Fruit fly (Drosophila melanogaster): Measurements from ENCODE around the gene CG5321.
A peak's percentile ranks its signal among the peaks of the same experiment; 100 is the strongest.

CG5321 gene

dm6 chrX:14679189-14679588 lies at the start of gene CG5321 (continued):
- TF ChIP-seq Oli (tag; optimal IDR thresholded peaks at IDR 0.05), result peak; percentile 33
- no peak for TF ChIP-seq HHEX (GFP tag; optimal IDR thresholded peaks at IDR 0.05)
- TF ChIP-seq Lpt (GFP tag; optimal IDR thresholded peaks at IDR 0.05), result no peak
- no peak for TF ChIP-seq NC2α (GFP tag; optimal IDR thresholded peaks at IDR 0.05)
- no peak for TF ChIP-seq chinmo (GFP tag; IDR thresholded peaks at IDR 0.05; ENCODE audit: partially characterized antibody)
- TF ChIP-seq CG15269 (tag; optimal IDR thresholded peaks at IDR 0.05), result peak; percentile 42
- TF ChIP-seq CG32772 (GFP tag; IDR thresholded peaks at IDR 0.05), result peak; percentile 9; the same call in 1 of the 2 replicates
- peak; percentile 29; the same call in 1 of the 2 replicates for TF ChIP-seq ssp (GFP tag; IDR thresholded peaks at IDR 0.05)
- TF ChIP-seq crc (GFP tag; optimal IDR thresholded peaks at IDR 0.05), result no peak
- TF ChIP-seq CG6175 (GFP tag; IDR thresholded peaks at IDR 0.05), result no peak
- TF ChIP-seq bsh (GFP tag; optimal IDR thresholded peaks at IDR 0.05), result peak in 1 of 2 experiments; percentile 75
- TF ChIP-seq CG6854 (GFP tag; optimal IDR thresholded peaks at IDR 0.05), result no peak
- no peak for TF ChIP-seq CG34376 (GFP tag; optimal IDR thresholded peaks at IDR 0.05)
- no peak for TF ChIP-seq bigmax (GFP tag; optimal IDR thresholded peaks at IDR 0.05)
- no peak for TF ChIP-seq amos (GFP tag; IDR thresholded peaks at IDR 0.05; ENCODE audit: partially characterized antibody)
- no peak for TF ChIP-seq Dref (GFP tag; IDR thresholded peaks at IDR 0.05)
- TF ChIP-seq CG17328 (GFP tag; IDR thresholded peaks at IDR 0.05), result no peak
- peak; percentile 60 for TF ChIP-seq lab (GFP tag; optimal IDR thresholded peaks at IDR 0.05)
- peak; percentile 76 for TF ChIP-seq nmo (GFP tag; optimal IDR thresholded peaks at IDR 0.05)
- no peak for TF ChIP-seq klu (GFP tag; IDR thresholded peaks at IDR 0.05)
- TF ChIP-seq Hmr (GFP tag; optimal IDR thresholded peaks at IDR 0.05), result peak; percentile 30
- TF ChIP-seq CG13424 (tag; optimal IDR thresholded peaks at IDR 0.05), result peak; percentile 55
- TF ChIP-seq Spps (tag; optimal IDR thresholded peaks at IDR 0.05), result peak; percentile 14
- TF ChIP-seq PHDP (tag; optimal IDR thresholded peaks at IDR 0.05), result peak; percentile 70
- TF ChIP-seq Awh (GFP tag; IDR thresholded peaks at IDR 0.05), result 0 out of 2 replicates have a peak, but pooled peaks have one; percentile 47
- no peak for TF ChIP-seq emc (GFP tag; optimal IDR thresholded peaks at IDR 0.05)
- TF ChIP-seq CG8359 (GFP tag; optimal IDR thresholded peaks at IDR 0.05; ENCODE audit: borderline replicate concordance), result no peak
- no peak for TF ChIP-seq CG4854 (GFP tag; optimal IDR thresholded peaks at IDR 0.05)
- peak; percentile 21; the same call in 1 of the 2 replicates for TF ChIP-seq onecut (GFP tag; IDR thresholded peaks at IDR 0.05)
- TF ChIP-seq bbx (GFP tag; IDR thresholded peaks at IDR 0.05; ENCODE audit: partially characterized antibody), result no peak
- no peak for TF ChIP-seq CG30431 (GFP tag; optimal IDR thresholded peaks at IDR 0.05)
- TF ChIP-seq cad (GFP tag; optimal IDR thresholded peaks at IDR 0.05), result no peak
- peak; percentile 43 for TF ChIP-seq az2 (GFP tag; optimal IDR thresholded peaks at IDR 0.05)
- TF ChIP-seq z (GFP tag; IDR thresholded peaks at IDR 0.05), result no peak
- no peak for TF ChIP-seq bab2 (GFP tag; optimal IDR thresholded peaks at IDR 0.05)
- TF ChIP-seq CG1024 (GFP tag; IDR thresholded peaks at IDR 0.05), result no peak
- no peak for TF ChIP-seq CG31365 (tag; optimal IDR thresholded peaks at IDR 0.05)
- TF ChIP-seq dmrt11E (tag; optimal IDR thresholded peaks at IDR 0.05), result peak; percentile 40
- TF ChIP-seq inv (GFP tag; IDR thresholded peaks at IDR 0.05; ENCODE audit: partially characterized antibody), result no peak
- 0 out of 2 replicates have a peak, but pooled peaks have one; percentile 13 for TF ChIP-seq seq (GFP tag; IDR thresholded peaks at IDR 0.05)
- TF ChIP-seq tup (GFP tag; optimal IDR thresholded peaks at IDR 0.05), result no peak
- peak; percentile 53 for TF ChIP-seq Fer3 (tag; optimal IDR thresholded peaks at IDR 0.05)
- peak; percentile 60 for TF ChIP-seq CG12391 (tag; optimal IDR thresholded peaks at IDR 0.05)
- TF ChIP-seq hb (GFP tag; IDR thresholded peaks at IDR 0.05; ENCODE audit: partially characterized antibody), result no peak
- 0 out of 2 replicates have a peak, but pooled peaks have one; percentile 15 for TF ChIP-seq sob (GFP tag; IDR thresholded peaks at IDR 0.05)
- peak in 1 of 2 experiments; percentile 24 for TF ChIP-seq Hr78 (GFP tag; optimal IDR thresholded peaks at IDR 0.05)
- TF ChIP-seq CG12769 (tag; optimal IDR thresholded peaks at IDR 0.05), result peak; percentile 0
- no peak for TF ChIP-seq CG8281 (tag; optimal IDR thresholded peaks at IDR 0.05)
- no peak for TF ChIP-seq CG3847 (GFP tag; IDR thresholded peaks at IDR 0.05)
- TF ChIP-seq CG32532 (GFP tag; IDR thresholded peaks at IDR 0.05), result peak; percentile 28; the same call in 1 of the 2 replicates

All from whole organism, embryonic.